Fruit fly (Drosophila melanogaster) whole organism, adult: ENCODE results near the gene IP3K2.

Source experiments
- CG14711 ChIP-seq: fragments of 200-800 bp; sonication (Bioruptor generic); optimal IDR thresholded peaks from 2 replicates; lab custom pipeline; 2018; ENCODE audit warnings: missing biosample characterization, mild to moderate bottlenecking, missing genetic modification characterization, moderate library complexity
- CG5204 ChIP-seq: fragments of 200-800 bp; sonication (Bioruptor generic); optimal IDR thresholded peaks from 2 replicates; lab custom pipeline; 2016; ENCODE audit warnings: missing biosample characterization, missing genetic modification characterization
- CG7045 ChIP-seq: fragments of 200-800 bp; sonication (Bioruptor generic); optimal IDR thresholded peaks from 2 replicates; lab custom pipeline; 2017; ENCODE audit warnings: missing biosample characterization, mild to moderate bottlenecking, missing genetic modification characterization
- toe ChIP-seq: fragments of 200-800 bp; sonication (Bioruptor generic); optimal IDR thresholded peaks from 2 replicates; lab custom pipeline; 2016; ENCODE audit warnings: missing biosample characterization, missing genetic modification characterization

dm6 chrX:13374979-13375378, 71.5 kb downstream of the IP3K2 start:
- TF ChIP-seq CG14711 (tag; lab: Kevin White, UChicago) (no peak), toe (GFP tag; lab: Kevin White, UChicago) (no peak), CG5204 (no peak), CG7045 (no peak)
